Fruit fly (Drosophila melanogaster) whole organism, pupa: Measurements from ENCODE around the gene CG13299.
A peak's percentile ranks its signal among the peaks of the same experiment; 100 is the strongest.

Experiments
- CG10348 ChIP-seq: fragments of 200-800 bp; sonication (Bioruptor generic); IDR thresholded peaks from 2 replicates; pipeline ENCODE4 v1.3.6; 2022; ENCODE audit warnings: missing biosample characterization, missing genetic modification characterization
- CG12605 ChIP-seq: fragments of 200-800 bp; sonication (Bioruptor generic); IDR thresholded peaks from 2 replicates; pipeline ENCODE4 v1.3.6; 2022; ENCODE audit warnings: missing biosample characterization, missing genetic modification characterization
- CG13204 ChIP-seq: fragments of 200-800 bp; sonication (Bioruptor generic); optimal IDR thresholded peaks from 2 replicates; lab custom pipeline; 2018; ENCODE audit warnings: missing biosample characterization, mild to moderate bottlenecking, missing genetic modification characterization, moderate library complexity
- CG14655 ChIP-seq: fragments of 200-800 bp; sonication (Bioruptor generic); optimal IDR thresholded peaks from 3 replicates; lab custom pipeline; 2017; ENCODE audit warnings: mild to moderate bottlenecking, missing biosample characterization, missing genetic modification reagents, missing genetic modification characterization
- CG15710 ChIP-seq: fragments of 200-800 bp; sonication (Bioruptor generic); optimal IDR thresholded peaks from 2 replicates; lab custom pipeline; 2018; ENCODE audit warnings: missing biosample characterization, mild to moderate bottlenecking, missing genetic modification characterization, moderate library complexity
- CG17806 ChIP-seq: fragments of 200-800 bp; sonication (Bioruptor generic); optimal IDR thresholded peaks from 2 replicates; lab custom pipeline; 2018; ENCODE audit warnings: missing biosample characterization, mild to moderate bottlenecking, missing genetic modification characterization, moderate library complexity
- CG32121 ChIP-seq: fragments of 200-800 bp; sonication (Bioruptor generic); IDR thresholded peaks from 2 replicates; pipeline ENCODE4 v1.3.6; 2022; ENCODE audit warnings: missing biosample characterization, missing genetic modification characterization
- CG34367 ChIP-seq: fragments of 200-800 bp; sonication (Bioruptor generic); optimal IDR thresholded peaks from 2 replicates; lab custom pipeline; 2018; ENCODE audit warnings: missing biosample characterization, mild to moderate bottlenecking, missing genetic modification characterization
- CG4496 ChIP-seq: fragments of 200-800 bp; sonication (Bioruptor generic); IDR thresholded peaks from 3 replicates; pipeline ENCODE4 v1.3.6; 2022; ENCODE audit warnings: missing biosample characterization, missing genetic modification characterization
- CG8159 ChIP-seq: fragments of 200-800 bp; sonication (Bioruptor generic); optimal IDR thresholded peaks from 3 replicates; lab custom pipeline; 2018; ENCODE audit warnings: missing biosample characterization, mild to moderate bottlenecking, missing genetic modification characterization, moderate library complexity
- CG8301 ChIP-seq: fragments of 200-800 bp; sonication (Bioruptor generic); optimal IDR thresholded peaks from 2 replicates; lab custom pipeline; 2018; ENCODE audit warnings: missing biosample characterization, mild to moderate bottlenecking, missing genetic modification characterization
- CG9948 ChIP-seq: fragments of 200-800 bp; sonication (Bioruptor generic); optimal IDR thresholded peaks from 2 replicates; lab custom pipeline; 2018; ENCODE audit warnings: missing biosample characterization, mild to moderate bottlenecking, missing genetic modification characterization, moderate library complexity
- D1 ChIP-seq: fragments of 200-800 bp; sonication (Bioruptor generic); optimal IDR thresholded peaks from 2 replicates; lab custom pipeline; 2018; ENCODE audit warnings: missing biosample characterization, mild to moderate bottlenecking, missing genetic modification characterization, moderate library complexity
- EcR ChIP-seq: fragments of 200-800 bp; sonication (Bioruptor generic); optimal IDR thresholded peaks from 3 replicates; lab custom pipeline; 2019; ENCODE audit warnings: missing biosample characterization, missing genetic modification characterization, mild to moderate bottlenecking, moderate library complexity, missing genetic modification reagents
- Ets98B ChIP-seq: fragments of 200-800 bp; sonication (Bioruptor generic); IDR thresholded peaks from 2 replicates; pipeline ENCODE4 v1.3.6; 2022; ENCODE audit warnings: missing biosample characterization, missing genetic modification characterization
- Pif1A ChIP-seq: fragments of 200-800 bp; sonication (Bioruptor generic); optimal IDR thresholded peaks from 3 replicates; lab custom pipeline; 2016; ENCODE audit warnings: missing biosample characterization, missing genetic modification characterization
- Pif1B ChIP-seq: fragments of 200-800 bp; sonication (Bioruptor generic); optimal IDR thresholded peaks from 3 replicates; lab custom pipeline; 2016; ENCODE audit warnings: missing biosample characterization, missing genetic modification characterization
- Snoo ChIP-seq: fragments of 200-800 bp; sonication (Bioruptor generic); optimal IDR thresholded peaks from 3 replicates; lab custom pipeline; 2017; ENCODE audit warnings: missing biosample characterization, mild to moderate bottlenecking, missing genetic modification characterization, inconsistent platforms
- fd96Ca ChIP-seq: fragments of 200-800 bp; sonication (Bioruptor generic); IDR thresholded peaks from 3 replicates; pipeline ENCODE4 v1.3.6; 2022; ENCODE audit warnings: missing biosample characterization, missing genetic modification characterization
- gl ChIP-seq: fragments of 200-800 bp; sonication (Bioruptor generic); optimal IDR thresholded peaks from 2 replicates; lab custom pipeline; 2018; ENCODE audit warnings: missing biosample characterization, mild to moderate bottlenecking, missing genetic modification characterization
- rn ChIP-seq: fragments of 200-800 bp; sonication (Bioruptor generic); IDR thresholded peaks from 2 replicates; pipeline ENCODE4 v1.3.6; 2022; ENCODE audit warnings: missing biosample characterization, missing genetic modification characterization

Gene CG13299

DNA sequence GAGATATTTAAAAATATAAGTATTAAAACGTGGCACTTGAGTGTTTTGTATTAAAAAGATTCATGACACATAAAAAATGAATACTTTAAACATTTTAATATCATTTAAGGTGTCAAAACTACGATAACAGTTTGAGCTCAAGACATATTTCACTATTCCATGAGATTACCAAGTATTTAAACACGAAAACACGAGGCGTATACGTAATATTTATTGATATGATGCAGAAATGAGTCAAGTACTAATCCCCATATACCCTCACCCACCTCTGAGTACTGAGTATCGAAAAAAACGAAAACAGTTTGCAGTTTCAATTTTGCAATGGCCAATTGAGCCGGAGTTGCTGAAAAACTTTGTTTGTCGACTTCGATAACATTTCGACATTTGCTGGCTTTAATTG is 35.9 kb upstream of the CG13299 start:
- TF ChIP-seq Pif1A (GFP tag; lab: Kevin White, UChicago) (peak; percentile 7), fd96Ca (GFP tag; lab: Robert Waterston, UW) (no peak)

DNA sequence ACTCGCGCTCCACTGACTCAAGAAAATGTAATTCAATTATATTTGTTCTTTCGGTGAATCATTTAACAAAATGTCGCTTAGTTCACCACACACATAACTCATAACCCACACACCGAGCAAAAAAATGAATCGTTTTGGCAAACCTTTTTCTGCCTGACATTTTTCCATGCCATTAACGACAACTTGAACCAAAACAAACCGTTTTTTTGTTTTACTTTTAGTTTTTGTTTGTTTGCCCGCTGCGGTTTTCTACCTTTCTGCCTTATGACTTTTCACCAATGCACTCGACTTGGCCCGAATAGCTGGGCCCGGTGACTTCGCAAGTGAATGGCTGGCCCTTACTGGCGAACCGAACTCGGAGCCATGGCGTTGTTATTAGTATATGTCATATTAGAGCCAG is 35.3 kb upstream of the CG13299 start:
- TF ChIP-seq CG32121 (GFP tag; lab: Robert Waterston, UW) (no peak), CG8301 (tag; lab: Kevin White, UChicago) (no peak), CG14655 (GFP tag; lab: Kevin White, UChicago) (no peak), CG12605 (no peak), rn (GFP tag; lab: Robert Waterston, UW) (no peak), EcR (GFP tag; lab: Kevin White, UChicago) (no peak), fd96Ca (GFP tag; lab: Robert Waterston, UW) (no peak), Pif1B (GFP tag; lab: Kevin White, UChicago) (no peak), CG34367 (tag; lab: Kevin White, UChicago) (no peak), gl (no peak), Pif1A (GFP tag; lab: Kevin White, UChicago) (no peak), CG17806 (tag; lab: Kevin White, UChicago) (no peak), D1 (tag; lab: Kevin White, UChicago) (no peak), CG9948 (no peak), CG10348 (GFP tag; lab: Robert Waterston, UW) (no peak), CG4496 (GFP tag; lab: Robert Waterston, UW) (no peak), CG13204 (GFP tag; lab: Kevin White, UChicago) (no peak), CG15710 (tag; lab: Kevin White, UChicago) (no peak), Ets98B (GFP tag; lab: Robert Waterston, UW) (no peak)

DNA sequence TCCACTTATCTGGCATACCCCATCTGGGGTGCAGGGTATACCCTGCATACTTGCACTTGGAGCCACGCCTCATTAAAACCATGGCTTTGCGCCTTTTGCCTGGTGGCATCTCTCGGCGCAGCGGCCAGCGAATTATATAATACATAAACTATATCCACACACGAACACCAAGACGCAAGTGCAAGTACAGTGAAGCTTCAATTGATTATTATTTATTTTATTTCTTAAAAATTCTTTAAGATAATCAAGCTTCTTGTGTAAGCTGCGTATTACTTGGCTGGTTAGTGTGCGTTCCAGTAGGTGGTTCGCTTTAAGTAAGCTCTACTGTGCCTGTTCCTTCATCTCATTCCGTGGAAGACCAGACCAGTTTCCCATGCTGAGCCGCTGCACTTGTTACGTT is 34.2 kb upstream of the CG13299 start:
- TF ChIP-seq CG32121 (GFP tag; lab: Robert Waterston, UW) (peak; percentile 76), CG8301 (tag; lab: Kevin White, UChicago) (peak; percentile 68), CG14655 (GFP tag; lab: Kevin White, UChicago) (peak; percentile 86), CG15710 (tag; lab: Kevin White, UChicago) (peak; percentile 69), EcR (GFP tag; lab: Kevin White, UChicago) (no peak), rn (GFP tag; lab: Robert Waterston, UW) (no peak), CG9948 (peak; percentile 48), CG4496 (GFP tag; lab: Robert Waterston, UW) (peak; percentile 87), CG34367 (tag; lab: Kevin White, UChicago) (peak; percentile 56), CG17806 (tag; lab: Kevin White, UChicago) (peak; percentile 71), Pif1A (GFP tag; lab: Kevin White, UChicago) (peak; percentile 88), CG13204 (GFP tag; lab: Kevin White, UChicago) (peak; percentile 39), CG12605 (peak; percentile 75), fd96Ca (GFP tag; lab: Robert Waterston, UW) (peak; percentile 93), D1 (tag; lab: Kevin White, UChicago) (no peak), CG8159 (tag; lab: Kevin White, UChicago) (peak; percentile 65), CG10348 (GFP tag; lab: Robert Waterston, UW) (peak; percentile 53; the same call in 1 of the 2 replicates), gl (peak; percentile 31), Ets98B (GFP tag; lab: Robert Waterston, UW) (peak; percentile 87), Snoo (tag; lab: Kevin White, UChicago) (peak; percentile 50), Pif1B (GFP tag; lab: Kevin White, UChicago) (peak; percentile 95)
- TF ChIP-seq, all 21 proteins: peak for 18

DNA sequence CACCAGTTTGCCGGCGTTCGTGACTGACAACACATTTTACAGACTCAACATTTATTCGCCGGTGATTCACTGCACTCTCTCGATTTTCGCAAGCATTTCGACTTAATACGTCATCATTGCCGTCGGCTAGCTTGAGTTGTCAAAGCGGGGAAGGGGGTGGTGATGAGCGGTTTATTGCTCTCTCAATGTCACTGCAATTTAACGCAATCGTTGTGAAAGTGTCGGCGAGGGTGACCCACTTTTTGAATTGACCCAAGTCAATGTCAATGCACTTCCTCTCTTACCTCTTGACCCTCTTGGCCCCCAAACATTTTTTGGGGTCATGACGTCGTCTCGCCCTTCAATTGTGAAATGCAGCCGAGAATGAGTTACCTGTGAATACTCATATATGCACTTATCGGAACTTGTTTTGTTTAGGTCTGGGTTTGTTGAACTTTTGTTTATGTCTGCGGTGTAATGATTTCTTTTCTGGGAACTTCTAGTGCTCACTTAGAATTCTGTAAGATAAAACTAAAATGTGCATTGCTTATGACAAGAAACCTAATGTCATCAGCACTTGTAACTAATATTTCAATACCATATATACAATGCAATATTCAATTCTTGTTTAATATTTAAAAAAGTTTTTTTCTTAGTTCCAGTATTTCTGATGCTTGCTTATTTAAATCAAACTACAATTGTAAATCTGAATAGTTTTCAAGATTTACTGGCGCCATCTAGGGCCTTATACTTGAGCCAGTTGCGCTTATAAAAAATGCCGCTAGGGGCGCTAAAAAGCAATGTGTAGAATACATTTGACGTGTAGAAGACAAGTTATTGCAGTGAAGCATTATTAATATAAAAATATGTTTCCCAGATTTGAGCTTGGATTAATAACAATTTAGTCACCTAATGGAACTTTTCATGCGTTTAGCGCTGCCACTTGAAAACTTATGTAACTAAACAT is 32.0 kb upstream of the CG13299 start:
- TF ChIP-seq EcR (GFP tag; lab: Kevin White, UChicago) = peak; percentile 95
- TF ChIP-seq Pif1B (GFP tag; lab: Kevin White, UChicago) = no peak
- TF ChIP-seq D1 (tag; lab: Kevin White, UChicago) = peak; percentile 48

DNA sequence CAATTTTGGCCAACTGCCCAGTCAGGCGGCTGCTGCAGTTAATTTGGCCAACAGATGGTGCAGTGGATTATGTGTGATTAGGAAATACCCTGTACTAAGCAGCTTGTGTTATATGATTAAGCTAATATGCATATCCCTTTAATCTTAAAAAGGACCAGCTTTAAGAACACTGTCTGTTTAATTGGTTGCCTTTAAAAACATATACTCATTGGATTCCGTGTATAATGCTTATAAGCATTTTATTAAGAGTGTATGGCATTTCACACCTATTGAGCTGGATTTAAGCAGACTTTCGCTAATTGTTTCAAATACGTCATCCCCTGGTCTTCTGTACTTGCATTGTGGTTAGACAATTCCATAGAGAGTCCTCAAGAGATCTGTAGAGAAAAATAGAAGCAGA is 31.3 kb upstream of the CG13299 start:
- TF ChIP-seq CG13204 (GFP tag; lab: Kevin White, UChicago) = no peak
- TF ChIP-seq D1 (tag; lab: Kevin White, UChicago) = no peak
- TF ChIP-seq CG14655 (GFP tag; lab: Kevin White, UChicago) = peak; percentile 65
- peak; percentile 79 for TF ChIP-seq CG8301 (tag; lab: Kevin White, UChicago)
- no peak for TF ChIP-seq Pif1B (GFP tag; lab: Kevin White, UChicago)
